Fruit fly (Drosophila melanogaster) whole organism, embryonic: Measurements from ENCODE around the gene Kdm3.
A peak's percentile ranks its signal among the peaks of the same experiment; 100 is the strongest.

ENCODE experiments used
- Bdp1 ChIP-seq: fragments of 200-800 bp; sonication (Bioruptor generic); optimal IDR thresholded peaks from 3 replicates; lab custom pipeline; 2016; ENCODE audit warnings: missing biosample characterization, missing genetic modification characterization
- CG10147 ChIP-seq: fragments of 200-800 bp; sonication (Bioruptor generic); optimal IDR thresholded peaks from 2 replicates; lab custom pipeline; 2019; ENCODE audit warnings: missing biosample characterization, mild to moderate bottlenecking, missing genetic modification characterization, moderate library complexity
- CG11398 ChIP-seq: fragments of 200-800 bp; sonication (Bioruptor generic); optimal IDR thresholded peaks from 2 replicates; lab custom pipeline; 2016; ENCODE audit warnings: missing biosample characterization, missing genetic modification characterization
- CG11560 ChIP-seq: fragments of 200-800 bp; sonication (Bioruptor generic); IDR thresholded peaks from 3 replicates; pipeline ENCODE4 v1.3.6; 2022; ENCODE audit warnings: missing biosample characterization, missing genetic modification characterization
- CG1233 ChIP-seq: fragments of 200-800 bp; sonication (Bioruptor generic); optimal IDR thresholded peaks from 4 replicates; lab custom pipeline; 2018; ENCODE audit warnings: missing biosample characterization, mild to moderate bottlenecking, missing genetic modification characterization
- CG12744 ChIP-seq: fragments of 200-800 bp; sonication (Bioruptor generic); optimal IDR thresholded peaks from 2 replicates; lab custom pipeline; 2016; ENCODE audit warnings: missing biosample characterization, missing genetic modification characterization
- CG13287 ChIP-seq: fragments of 200-800 bp; sonication (Bioruptor generic); IDR thresholded peaks from 2 replicates; pipeline ENCODE4 v1.3.6; 2022; ENCODE audit warnings: missing biosample characterization, missing genetic modification characterization; ENCODE audit not compliant: partially characterized antibody
- CG13775 ChIP-seq: fragments of 200-800 bp; sonication (Bioruptor generic); optimal IDR thresholded peaks from 3 replicates; lab custom pipeline; 2017; ENCODE audit warnings: missing biosample characterization, mild to moderate bottlenecking, missing genetic modification characterization
- CG17802 ChIP-seq: fragments of 200-800 bp; sonication (Bioruptor generic); optimal IDR thresholded peaks from 2 replicates; lab custom pipeline; 2018; ENCODE audit warnings: missing biosample characterization, mild to moderate bottlenecking, missing genetic modification characterization, moderate library complexity
- CG17829 ChIP-seq: fragments of 200-800 bp; optimal IDR thresholded peaks from 2 replicates; lab custom pipeline; 2019; ENCODE audit warnings: missing biosample characterization, mild to moderate bottlenecking, missing genetic modification characterization, moderate library complexity
- CG18262 ChIP-seq: fragments of 200-800 bp; optimal IDR thresholded peaks from 3 replicates; lab custom pipeline; 2019; ENCODE audit warnings: missing biosample characterization, mild to moderate bottlenecking, missing genetic modification characterization, moderate library complexity
- CG2875 ChIP-seq: fragments of 200-800 bp; sonication (Bioruptor generic); optimal IDR thresholded peaks from 2 replicates; lab custom pipeline; 2017; ENCODE audit warnings: missing biosample characterization, mild to moderate bottlenecking, missing genetic modification characterization, missing genetic modification reagents
- CG2889 ChIP-seq: fragments of 200-800 bp; sonication (Bioruptor generic); IDR thresholded peaks from 3 replicates; pipeline ENCODE4 v1.3.6; 2022; ENCODE audit warnings: missing biosample characterization, missing genetic modification characterization
- CG3065 ChIP-seq: fragments of 200-800 bp; sonication (Bioruptor generic); optimal IDR thresholded peaks from 2 replicates; lab custom pipeline; 2016; ENCODE audit warnings: missing biosample characterization, missing genetic modification characterization
- CG32532 ChIP-seq: fragments of 200-800 bp; sonication (Bioruptor generic); IDR thresholded peaks from 2 replicates; pipeline ENCODE4 v1.3.6; 2022; ENCODE audit warnings: missing biosample characterization, missing genetic modification characterization
- CG43689 ChIP-seq: fragments of 200-800 bp; sonication (Bioruptor generic); IDR thresholded peaks from 2 replicates; pipeline ENCODE4 v1.3.6; 2022; ENCODE audit warnings: missing biosample characterization, missing genetic modification characterization
- CG4424 ChIP-seq: fragments of 200-800 bp; sonication (Bioruptor generic); optimal IDR thresholded peaks from 3 replicates; lab custom pipeline; 2016; ENCODE audit warnings: missing biosample characterization, missing genetic modification characterization
- CG5180 ChIP-seq: fragments of 200-800 bp; sonication (Bioruptor generic); optimal IDR thresholded peaks from 3 replicates; lab custom pipeline; 2017; ENCODE audit warnings: missing biosample characterization, missing genetic modification characterization, mild to moderate bottlenecking, moderate library complexity, missing genetic modification reagents
- CG6254 ChIP-seq: fragments of 200-800 bp; sonication (Bioruptor generic); optimal IDR thresholded peaks from 3 replicates; lab custom pipeline; 2017; ENCODE audit warnings: mild to moderate bottlenecking, missing biosample characterization, missing genetic modification reagents, missing genetic modification characterization
- CG7372 ChIP-seq: fragments of 200-800 bp; sonication (Bioruptor generic); IDR thresholded peaks from 2 replicates; pipeline ENCODE4 v1.3.6; 2022; ENCODE audit warnings: missing biosample characterization, missing genetic modification characterization
- CG8765 ChIP-seq: fragments of 200-800 bp; sonication (Bioruptor generic); IDR thresholded peaks from 2 replicates; pipeline ENCODE4 v1.3.6; 2022; ENCODE audit warnings: missing biosample characterization, missing genetic modification characterization
- CG8944 ChIP-seq: fragments of 200-800 bp; sonication (Bioruptor generic); optimal IDR thresholded peaks from 3 replicates; lab custom pipeline; 2016; ENCODE audit warnings: missing biosample characterization, missing genetic modification characterization
- Dek ChIP-seq: fragments of 200-800 bp; sonication (Bioruptor generic); optimal IDR thresholded peaks from 3 replicates; lab custom pipeline; 2019; ENCODE audit warnings: missing biosample characterization, mild to moderate bottlenecking, missing genetic modification characterization, moderate library complexity
- Dref ChIP-seq: fragments of 200-800 bp; sonication (Bioruptor generic); IDR thresholded peaks from 2 replicates; pipeline ENCODE4 v1.3.6; 2022; ENCODE audit warnings: missing biosample characterization, missing genetic modification characterization
- Elba2 ChIP-seq: fragments of 200-800 bp; sonication (Bioruptor generic); optimal IDR thresholded peaks from 3 replicates; lab custom pipeline; 2016; ENCODE audit warnings: missing biosample characterization, missing genetic modification characterization
- Fer3 ChIP-seq: fragments of 200-800 bp; sonication (Bioruptor generic); optimal IDR thresholded peaks from 2 replicates; lab custom pipeline; 2018; ENCODE audit warnings: missing biosample characterization, mild to moderate bottlenecking, missing genetic modification characterization, moderate library complexity
- Gug ChIP-seq: fragments of 200-800 bp; sonication (Bioruptor generic); IDR thresholded peaks from 4 replicates; pipeline ENCODE4 v1.3.6; 2022; ENCODE audit warnings: missing biosample characterization, missing genetic modification characterization
- H15 ChIP-seq: fragments of 200-800 bp; sonication (Bioruptor generic); IDR thresholded peaks from 3 replicates; pipeline ENCODE4 v1.3.6; 2022; ENCODE audit warnings: missing biosample characterization, missing genetic modification characterization
- HLH4C ChIP-seq: fragments of 200-800 bp; sonication (Bioruptor generic); IDR thresholded peaks from 3 replicates; pipeline ENCODE4 v1.3.6; 2022; ENCODE audit warnings: missing biosample characterization, missing genetic modification characterization; ENCODE audit not compliant: partially characterized antibody
- Hmr ChIP-seq: fragments of 200-800 bp; sonication (Bioruptor generic); optimal IDR thresholded peaks from 3 replicates; lab custom pipeline; 2017; ENCODE audit warnings: mild to moderate bottlenecking, missing biosample characterization, missing genetic modification reagents, missing genetic modification characterization
- Hmx ChIP-seq: fragments of 200-800 bp; sonication (Bioruptor generic); optimal IDR thresholded peaks from 2 replicates; lab custom pipeline; 2016; ENCODE audit warnings: missing biosample characterization, missing genetic modification characterization
- Hr39 ChIP-seq: fragments of >200 bp; optimal IDR thresholded peaks from 2 replicates; lab custom pipeline; 2017
- Rx ChIP-seq: fragments of 200-800 bp; sonication (Bioruptor generic); IDR thresholded peaks from 2 replicates; pipeline ENCODE4 v1.3.6; 2022; ENCODE audit warnings: missing biosample characterization, missing genetic modification characterization
- Six4 ChIP-seq: fragments of 200-800 bp; sonication (Bioruptor generic); optimal IDR thresholded peaks from 2 replicates; lab custom pipeline; 2016; ENCODE audit warnings: missing biosample characterization, missing genetic modification characterization
- Sry-δ ChIP-seq: fragments of 200-800 bp; sonication (Bioruptor generic); optimal IDR thresholded peaks from 2 replicates; lab custom pipeline; 2016; ENCODE audit warnings: missing biosample characterization, missing genetic modification characterization
- Tbp ChIP-seq: fragments of >200 bp; optimal IDR thresholded peaks from 2 replicates; lab custom pipeline; 2018; ENCODE audit warnings: missing biosample characterization, missing genetic modification characterization
- bigmax ChIP-seq: fragments of 200-800 bp; sonication (Bioruptor generic); optimal IDR thresholded peaks from 2 replicates; lab custom pipeline; 2018; ENCODE audit warnings: missing biosample characterization, mild to moderate bottlenecking, missing genetic modification characterization
- cwo ChIP-seq: fragments of 200-800 bp; sonication (Bioruptor generic); optimal IDR thresholded peaks from 3 replicates; lab custom pipeline; 2017; ENCODE audit warnings: missing biosample characterization, missing genetic modification characterization, mild to moderate bottlenecking, moderate library complexity, missing genetic modification reagents
- dan ChIP-seq: fragments of 200-800 bp; sonication (Bioruptor generic); IDR thresholded peaks from 2 replicates; pipeline ENCODE4 v1.3.6; 2022; ENCODE audit warnings: missing biosample characterization, missing genetic modification characterization
- hth ChIP-seq: fragments of >200 bp; optimal IDR thresholded peaks from 2 replicates; lab custom pipeline; 2017; ENCODE audit warnings: inconsistent platforms
- inv ChIP-seq: fragments of 200-800 bp; sonication (Bioruptor generic); IDR thresholded peaks from 2 replicates; pipeline ENCODE4 v1.3.6; 2022; ENCODE audit warnings: missing biosample characterization, missing genetic modification characterization; ENCODE audit not compliant: partially characterized antibody
- klu ChIP-seq: fragments of 200-800 bp; sonication (Bioruptor generic); IDR thresholded peaks from 2 replicates; pipeline ENCODE4 v1.3.6; 2022; ENCODE audit warnings: missing biosample characterization, missing genetic modification characterization
- sens ChIP-seq: fragments of 200-800 bp; sonication (Bioruptor generic); peaks from one replicate; lab custom pipeline; 2016; ENCODE audit warnings: missing biosample characterization, missing genetic modification characterization
- sna ChIP-seq: fragments of 200-800 bp; sonication (Bioruptor generic); IDR thresholded peaks from 2 replicates; pipeline ENCODE4 v1.3.6; 2022; ENCODE audit warnings: missing biosample characterization, missing genetic modification characterization; ENCODE audit not compliant: partially characterized antibody
- sob ChIP-seq: fragments of 200-800 bp; sonication (Bioruptor generic); IDR thresholded peaks from 2 replicates; pipeline ENCODE4 v1.3.6; 2022; ENCODE audit warnings: missing biosample characterization, missing genetic modification characterization
- stwl ChIP-seq: fragments of 200-800 bp; sonication (Bioruptor generic); optimal IDR thresholded peaks from 3 replicates; lab custom pipeline; 2018; ENCODE audit warnings: missing biosample characterization, mild to moderate bottlenecking, missing genetic modification characterization, moderate library complexity
- tap ChIP-seq: fragments of 200-800 bp; optimal IDR thresholded peaks from 3 replicates; lab custom pipeline; 2019; ENCODE audit warnings: missing biosample characterization, mild to moderate bottlenecking, missing genetic modification characterization, moderate library complexity
- tio ChIP-seq: fragments of 200-800 bp; sonication (Bioruptor generic); optimal IDR thresholded peaks from 2 replicates; lab custom pipeline; 2017; ENCODE audit warnings: missing biosample characterization, missing genetic modification characterization, inconsistent platforms
- tup ChIP-seq: fragments of 200-800 bp; sonication (Bioruptor generic); optimal IDR thresholded peaks from 2 replicates; lab custom pipeline; 2016; ENCODE audit warnings: missing biosample characterization, mild to moderate bottlenecking, missing genetic modification characterization, moderate library complexity
- vvl ChIP-seq: fragments of 200-800 bp; sonication (Bioruptor generic); IDR thresholded peaks from 2 replicates; pipeline ENCODE4 v1.3.6; 2022; ENCODE audit warnings: missing biosample characterization, missing genetic modification characterization

Kdm3 gene

DNA sequence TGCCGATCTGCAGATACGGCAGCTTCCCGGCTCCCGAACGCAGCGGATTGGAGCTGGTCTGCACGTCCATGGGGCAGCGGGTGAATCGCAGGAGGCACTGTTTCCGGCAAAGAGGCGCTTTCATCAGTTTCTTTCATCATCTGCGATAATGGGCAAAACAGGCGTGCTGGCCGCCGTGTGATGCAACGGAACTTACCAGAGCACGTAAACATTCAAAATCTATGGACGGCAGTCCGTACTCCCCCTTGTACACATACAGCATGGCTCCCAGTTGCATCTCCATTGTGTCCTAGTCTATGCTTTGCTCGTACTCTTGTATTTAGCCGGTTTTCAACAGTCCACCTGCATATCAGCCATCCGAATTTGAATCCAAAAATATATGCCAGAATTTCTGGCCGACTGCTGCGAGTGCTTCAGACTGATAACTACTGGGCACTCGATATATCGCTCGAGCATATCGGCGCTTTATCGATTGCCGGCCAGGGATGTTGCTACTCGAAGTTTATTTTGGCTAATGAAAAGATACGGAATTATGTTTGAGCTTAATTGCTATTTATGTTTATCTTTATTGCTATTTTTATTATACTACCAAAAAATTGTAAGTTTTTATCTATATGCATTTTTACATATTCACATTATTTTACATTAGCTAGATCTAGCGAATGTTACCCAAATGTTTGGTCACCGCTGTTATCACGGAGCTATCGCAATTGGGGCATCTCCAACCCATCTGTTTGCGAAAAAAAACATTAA lies 47.6 kb downstream of the Kdm3 start, which contains the start of the genes CG9393 and Vps45 (continued):
- TF ChIP-seq CG5180, result no peak
- TF ChIP-seq CG13775, result peak; percentile 68
- peak; percentile 5 for TF ChIP-seq CG17802 (tag; lab: Kevin White, UChicago)
- peak; percentile 31 for TF ChIP-seq Six4 (GFP tag; lab: Kevin White, UChicago)
- TF ChIP-seq Hr39, result no peak
- no peak for TF ChIP-seq CG6254 (GFP tag; lab: Kevin White, UChicago)
- peak; percentile 41 for TF ChIP-seq Fer3 (tag; lab: Kevin White, UChicago)
- TF ChIP-seq Bdp1 (GFP tag; lab: Kevin White, UChicago), result peak; percentile 48
- no peak for TF ChIP-seq CG10147 (GFP tag; lab: Kevin White, UChicago)
- TF ChIP-seq stwl (tag; lab: Kevin White, UChicago), result peak; percentile 53
- TF ChIP-seq CG2889, result 0 out of 3 replicates have a peak, but pooled peaks have one; percentile 4
- no peak for TF ChIP-seq H15 (GFP tag; lab: Robert Waterston, UW)
- peak; percentile 33 for TF ChIP-seq CG11398
- no peak for TF ChIP-seq CG43689 (GFP tag; lab: Robert Waterston, UW)
- no peak for TF ChIP-seq bigmax
- peak; percentile 91 for TF ChIP-seq Dref (GFP tag; lab: Robert Waterston, UW)
- peak; percentile 93 for TF ChIP-seq inv (GFP tag; lab: Robert Waterston, UW)
- TF ChIP-seq dan (GFP tag; lab: Robert Waterston, UW), result no peak
- TF ChIP-seq CG1233 (GFP tag; lab: Kevin White, UChicago), result peak; percentile 15
- peak; percentile 94 for TF ChIP-seq HLH4C (GFP tag; lab: Robert Waterston, UW)
- TF ChIP-seq tap (tag; lab: Kevin White, UChicago), result no peak
- peak; percentile 8 for TF ChIP-seq cwo (GFP tag; lab: Kevin White, UChicago)
- TF ChIP-seq sna (GFP tag; lab: Robert Waterston, UW), result peak; percentile 90
- peak; percentile 48 for TF ChIP-seq CG3065
- peak; percentile 75 for TF ChIP-seq CG17829 (tag; lab: Kevin White, UChicago)
- peak; percentile 97 for TF ChIP-seq CG13287
- peak; percentile 49; the same call in 1 of the 2 replicates for TF ChIP-seq CG8765 (GFP tag; lab: Robert Waterston, UW)
- TF ChIP-seq Sry-δ (GFP tag; lab: Kevin White, UChicago), result peak; percentile 90
- TF ChIP-seq vvl, result peak; percentile 64
- TF ChIP-seq CG4424, result peak; percentile 66
- peak; percentile 47 for TF ChIP-seq CG32532 (GFP tag; lab: Robert Waterston, UW)
- TF ChIP-seq sob, result peak; percentile 71; the same call in 1 of the 2 replicates
- TF ChIP-seq sens (GFP tag; lab: Kevin White, UChicago), result peak; percentile 94
- peak; percentile 53 for TF ChIP-seq CG18262 (tag; lab: Kevin White, UChicago)
- TF ChIP-seq CG8944 (GFP tag; lab: Kevin White, UChicago), result peak; percentile 7
- no peak for TF ChIP-seq hth
- peak; percentile 50 for TF ChIP-seq CG12744 (GFP tag; lab: Kevin White, UChicago)
- peak; percentile 65; the same call in 2 of the 4 replicates for TF ChIP-seq Gug (GFP tag; lab: Robert Waterston, UW)
- 0 out of 2 replicates have a peak, but pooled peaks have one; percentile 23 for TF ChIP-seq Rx (GFP tag; lab: Robert Waterston, UW)
- TF ChIP-seq CG11560, result peak; percentile 92
- TF ChIP-seq klu, result peak; percentile 54
- TF ChIP-seq tup (GFP tag; lab: Kevin White, UChicago), result peak; percentile 25
- peak; percentile 58 for TF ChIP-seq Dek (tag; lab: Kevin White, UChicago)
- TF ChIP-seq Elba2 (GFP tag; lab: Kevin White, UChicago), result peak; percentile 13
- TF ChIP-seq Hmr (GFP tag; lab: Kevin White, UChicago), result no peak
- no peak for TF ChIP-seq Hmx (GFP tag; lab: Kevin White, UChicago)
- TF ChIP-seq CG2875, result no peak
- peak; percentile 18 for TF ChIP-seq Tbp (GFP tag; lab: Kevin White, UChicago)
- TF ChIP-seq CG7372 (GFP tag; lab: Robert Waterston, UW), result peak; percentile 40; the same call in 1 of the 2 replicates
- no peak for TF ChIP-seq tio (GFP tag; lab: Kevin White, UChicago)
